Worm (Caenorhabditis elegans): ENCODE measurements around the gene aat-6.

Gene aat-6

DNA sequence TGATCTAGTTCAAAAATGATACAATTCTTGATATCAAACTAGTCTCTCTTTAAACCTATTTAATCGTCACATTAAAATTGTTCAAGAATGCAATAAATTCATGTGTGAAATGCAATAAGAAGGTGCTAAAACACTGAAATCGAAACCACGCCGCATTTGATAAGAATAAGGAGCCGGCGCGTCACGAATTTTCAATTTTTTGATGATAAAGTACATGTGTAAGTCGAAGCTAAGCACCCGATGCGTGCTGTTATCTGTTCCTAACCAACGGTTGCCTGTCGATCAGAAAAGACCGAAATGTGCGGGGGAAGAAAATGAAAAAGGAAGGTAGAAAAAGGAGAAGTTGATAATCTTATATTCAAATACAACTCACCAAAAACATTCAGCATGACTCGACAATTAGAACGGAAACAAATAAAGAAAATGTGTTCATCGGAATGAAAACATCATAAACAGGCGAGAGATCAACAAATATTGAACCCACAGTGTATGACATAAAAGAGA is at the start of gene aat-6:
TSS of gene aat-6 (minus strand) at position 454 of the 504 bp plus-strand sequence.
- TF ChIP-seq ztf-11 (tag; optimal IDR thresholded peaks at IDR 0.05) (no peak), R02D3.7 (tag; optimal IDR thresholded peaks at IDR 0.05) (no peak), unc-62 (GFP tag; optimal IDR thresholded peaks at IDR 0.05) (no peak), sem-4 (tag; optimal IDR thresholded peaks at IDR 0.05) (no peak), mbf-1 (tag; optimal IDR thresholded peaks at IDR 0.05) (no peak), egl-27 (tag; optimal IDR thresholded peaks at IDR 0.05) (no peak), skn-1 (tag; optimal IDR thresholded peaks at IDR 0.05) (no peak), sma-9 (GFP tag; optimal IDR thresholded peaks at IDR 0.05) (peak; percentile 54), sma-9 (tag; optimal IDR thresholded peaks at IDR 0.05) (no peak), unc-39 (tag; optimal IDR thresholded peaks at IDR 0.05) (no peak), lin-39 (tag; optimal IDR thresholded peaks at IDR 0.05) (no peak), snpc-4 (tag; optimal IDR thresholded peaks at IDR 0.05) (no peak), F13H6.1 (tag; optimal IDR thresholded peaks at IDR 0.05) (no peak), ceh-16 (tag; optimal IDR thresholded peaks at IDR 0.05) (no peak), nhr-21 (tag; optimal IDR thresholded peaks at IDR 0.05) (no peak), nhr-237 (tag; optimal IDR thresholded peaks at IDR 0.05) (no peak), crh-2 (tag; optimal IDR thresholded peaks at IDR 0.05) (peak; percentile 21), dmd-4 (tag; optimal IDR thresholded peaks at IDR 0.05) (no peak), ceh-82 (tag; optimal IDR thresholded peaks at IDR 0.05) (no peak), nhr-129 (tag; optimal IDR thresholded peaks at IDR 0.05) (no peak), alr-1 (tag; optimal IDR thresholded peaks at IDR 0.05) (no peak), nhr-6 (tag; optimal IDR thresholded peaks at IDR 0.05) (no peak), lin-13 (GFP tag; optimal IDR thresholded peaks at IDR 0.05) (no peak), ZK546.5 (tag; optimal IDR thresholded peaks at IDR 0.05) (no peak), lin-11 (tag; optimal IDR thresholded peaks at IDR 0.05) (no peak), nhr-25 (tag; optimal IDR thresholded peaks at IDR 0.05) (no peak), fos-1 (tag; optimal IDR thresholded peaks at IDR 0.05) (peak; percentile 82)

DNA sequence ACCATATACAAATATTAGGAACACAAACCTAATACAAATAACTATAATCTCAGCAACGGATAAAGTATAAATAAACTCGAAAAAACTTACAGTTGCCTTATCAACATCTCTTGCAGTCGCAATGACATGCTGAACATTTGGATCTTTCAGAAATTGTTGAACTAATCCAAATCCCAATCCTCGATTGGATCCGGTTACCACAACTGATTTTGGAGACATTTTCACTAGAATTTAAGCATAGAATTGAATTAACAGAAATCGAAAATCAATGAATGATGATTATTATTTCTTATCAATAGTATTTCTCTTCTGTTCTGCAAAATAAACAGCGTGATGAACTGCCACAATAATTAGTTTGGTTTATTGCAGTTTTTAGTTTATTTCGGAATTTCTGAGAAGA is 49.8 kb upstream of the aat-6 start, which contains the start of the genes C55A6.11 and C55A6.7:
TSS of gene C55A6.11 (plus strand) at position 301 of the 400 bp plus-strand sequence.
TSS of gene C55A6.7 (minus strand) at position 316 of the 400 bp plus-strand sequence.
- TF ChIP-seq sma-9 (GFP tag; optimal IDR thresholded peaks at IDR 0.05) (no peak), sma-9 (tag; optimal IDR thresholded peaks at IDR 0.05) (no peak), lsy-2 (tag; optimal IDR thresholded peaks at IDR 0.05) (no peak), zag-1 (tag; optimal IDR thresholded peaks at IDR 0.05) (no peak), mbf-1 (tag; optimal IDR thresholded peaks at IDR 0.05) (no peak), nhr-10 (tag; optimal IDR thresholded peaks at IDR 0.05) (no peak), C34F6.9 (tag; optimal IDR thresholded peaks at IDR 0.05) (no peak)

DNA sequence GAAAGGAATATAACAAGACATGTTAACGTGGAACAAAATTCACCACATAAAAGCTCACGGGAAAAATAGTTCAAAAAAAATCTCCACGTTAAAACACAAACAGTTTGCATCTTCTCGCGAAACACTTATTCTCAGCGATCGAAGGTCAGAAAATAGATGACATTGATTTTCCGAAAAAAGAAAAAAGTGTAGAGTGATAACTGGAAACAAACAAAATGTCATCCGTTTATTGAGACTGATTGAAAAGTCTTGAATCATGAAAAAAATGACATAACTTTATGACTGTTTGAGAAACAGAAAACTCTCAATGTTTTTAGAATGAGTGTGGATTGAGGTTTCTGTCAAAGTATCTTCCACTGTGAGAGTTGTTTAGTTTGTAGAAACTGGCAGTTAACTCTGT is 47.3 kb upstream of the aat-6 start, which contains the start of gene C55A6.4:
TSS of gene C55A6.4 (minus strand) at position 101 of the 400 bp plus-strand sequence.
- no peak for TF ChIP-seq nhr-6 (tag; optimal IDR thresholded peaks at IDR 0.05)
- TF ChIP-seq nhr-23 (tag; optimal IDR thresholded peaks at IDR 0.05) = no peak
- no peak for TF ChIP-seq F13H6.1 (tag; optimal IDR thresholded peaks at IDR 0.05)
- TF ChIP-seq ceh-82 (tag; optimal IDR thresholded peaks at IDR 0.05) = no peak
- TF ChIP-seq unc-62 (GFP tag; optimal IDR thresholded peaks at IDR 0.05) = no peak
- no peak for TF ChIP-seq fos-1 (tag; optimal IDR thresholded peaks at IDR 0.05)
- no peak for TF ChIP-seq gmeb-1 (tag; optimal IDR thresholded peaks at IDR 0.05)
- TF ChIP-seq lin-11 (tag; optimal IDR thresholded peaks at IDR 0.05) = no peak
- no peak for TF ChIP-seq nhr-25 (tag; optimal IDR thresholded peaks at IDR 0.05)
- no peak for TF ChIP-seq ztf-11 (tag; optimal IDR thresholded peaks at IDR 0.05)
- TF ChIP-seq dmd-4 (tag; optimal IDR thresholded peaks at IDR 0.05) = no peak
- TF ChIP-seq nhr-237 (tag; optimal IDR thresholded peaks at IDR 0.05) = no peak
- no peak for TF ChIP-seq mab-5 (tag; optimal IDR thresholded peaks at IDR 0.05)
- TF ChIP-seq nhr-11 (tag; optimal IDR thresholded peaks at IDR 0.05) = no peak
- no peak for TF ChIP-seq unc-55 (GFP tag; optimal IDR thresholded peaks at IDR 0.05)
- no peak for TF ChIP-seq ceh-16 (tag; optimal IDR thresholded peaks at IDR 0.05)
- no peak for TF ChIP-seq sma-9 (GFP tag; optimal IDR thresholded peaks at IDR 0.05)
- TF ChIP-seq sma-9 (tag; optimal IDR thresholded peaks at IDR 0.05) = no peak

DNA sequence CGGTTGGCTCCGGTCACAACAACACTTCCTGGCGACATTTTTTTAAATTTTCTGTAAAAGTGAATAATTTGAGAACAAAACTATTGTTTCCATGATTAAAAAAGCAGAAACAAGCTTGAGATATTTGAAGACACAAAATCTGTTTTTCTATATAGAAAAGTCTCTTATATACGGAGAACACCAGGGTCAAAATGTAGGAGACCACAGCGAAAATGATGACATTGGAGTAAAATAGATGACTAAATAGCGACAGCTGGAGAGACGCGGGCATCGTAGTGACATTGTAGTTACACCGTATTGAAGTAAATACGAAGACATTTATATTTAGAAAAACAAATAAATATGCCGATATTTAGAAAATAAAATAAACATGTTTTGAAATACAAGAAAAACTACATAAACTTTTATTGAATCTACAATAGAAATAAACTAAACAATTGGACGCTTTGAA is 45.7 kb upstream of the aat-6 start, which contains the start of gene sdz-8:
TSS of gene sdz-8 (minus strand) at position 51 of the 451 bp plus-strand sequence.
- TF ChIP-seq lin-39 (tag; optimal IDR thresholded peaks at IDR 0.05) (no peak), nhr-11 (tag; optimal IDR thresholded peaks at IDR 0.05) (no peak), nhr-12 (tag; optimal IDR thresholded peaks at IDR 0.05) (no peak), egl-27 (tag; optimal IDR thresholded peaks at IDR 0.05) (no peak), gmeb-1 (tag; optimal IDR thresholded peaks at IDR 0.05) (no peak), mbf-1 (tag; optimal IDR thresholded peaks at IDR 0.05) (no peak), unc-62 (GFP tag; optimal IDR thresholded peaks at IDR 0.05) (no peak), blmp-1 (tag; optimal IDR thresholded peaks at IDR 0.05; ENCODE audit: insufficient read depth) (no peak), nhr-23 (tag; optimal IDR thresholded peaks at IDR 0.05) (no peak)

All from whole organism, L2 larva.